Worm (Caenorhabditis elegans): ENCODE results near the gene drp-1.

Gene drp-1

ce11 chrIV:5561059-5561458, 22.8 kb downstream of the drp-1 start:
- TF ChIP-seq ztf-7 (tag; optimal IDR thresholded peaks at IDR 0.05), result no peak
- peak; percentile 28 for TF ChIP-seq dpl-1 (GFP tag; optimal IDR thresholded peaks at IDR 0.05)

DNA sequence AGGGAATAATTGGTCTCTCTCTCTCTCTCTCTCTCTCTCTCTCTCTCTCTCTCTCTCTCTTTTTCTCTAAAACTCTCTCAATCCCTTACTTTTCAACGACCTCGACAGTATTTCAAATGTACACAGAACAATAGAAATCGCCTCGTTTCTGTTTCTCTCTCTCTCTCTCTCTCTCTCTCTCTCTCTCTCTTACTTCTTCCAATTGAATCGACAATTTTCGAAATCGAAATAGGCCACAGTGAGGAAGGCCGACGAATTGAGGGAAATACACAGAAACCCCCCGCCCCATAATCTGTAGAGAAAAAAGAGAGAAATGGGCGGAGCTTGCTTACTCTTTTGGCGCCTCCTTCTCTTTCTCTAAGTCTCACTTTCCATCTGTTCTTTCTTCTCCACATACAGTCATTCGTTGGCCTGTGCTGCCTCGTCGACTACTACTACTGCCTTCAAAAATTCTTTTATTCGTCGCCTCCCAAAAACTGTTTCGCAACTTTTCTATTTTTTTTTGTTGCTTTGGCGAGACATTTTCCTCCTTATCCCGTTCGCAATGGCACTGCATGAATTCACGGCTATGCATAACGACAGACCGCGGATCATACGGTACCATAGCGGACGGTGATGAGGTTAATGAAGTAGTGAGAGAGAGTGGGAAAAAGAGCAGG, 23.3 kb downstream of the drp-1 start:
- no peak for TF ChIP-seq vab-7 (GFP tag; IDR thresholded peaks at IDR 0.05)
- TF ChIP-seq mep-1 (tag; optimal IDR thresholded peaks at IDR 0.05), result peak; percentile 51
- peak; percentile 68 for TF ChIP-seq nhr-25 (tag; optimal IDR thresholded peaks at IDR 0.05; ENCODE audit: borderline replicate concordance, insufficient read depth)
- no peak for TF ChIP-seq daf-8 (GFP tag; IDR thresholded peaks at IDR 0.05)
- no peak for TF ChIP-seq snpc-4 (tag; optimal IDR thresholded peaks at IDR 0.05)
- peak in 1 of 2 experiments; percentile 19 for TF ChIP-seq lsy-2 (tag; optimal IDR thresholded peaks at IDR 0.05)
- TF ChIP-seq mdl-1 (tag; optimal IDR thresholded peaks at IDR 0.05), result no peak
- TF ChIP-seq ama-1 (optimal IDR thresholded peaks at IDR 0.05), result peak; percentile 68
- TF ChIP-seq Y105C5A.15 (GFP tag; IDR thresholded peaks at IDR 0.05), result no peak
- no peak for TF ChIP-seq nhr-48 (tag; optimal IDR thresholded peaks at IDR 0.05)
- no peak for TF ChIP-seq tag-97 (GFP tag; IDR thresholded peaks at IDR 0.05)
- TF ChIP-seq F37D6.2 (tag; optimal IDR thresholded peaks at IDR 0.05), result no peak
- TF ChIP-seq F10B5.3 (tag; optimal IDR thresholded peaks at IDR 0.05), result no peak
- TF ChIP-seq aly-2 (tag; optimal IDR thresholded peaks at IDR 0.05), result no peak
- no peak for TF ChIP-seq sdz-12 (GFP tag; optimal IDR thresholded peaks at IDR 0.05)
- no peak for TF ChIP-seq jun-1 (tag; optimal IDR thresholded peaks at IDR 0.05)
- no peak for TF ChIP-seq unc-130 (GFP tag; optimal IDR thresholded peaks at IDR 0.05)
- no peak for TF ChIP-seq lin-29 (GFP tag; IDR thresholded peaks at IDR 0.05)

ce11 chrIV:5563280-5563679, 25.0 kb downstream of the drp-1 start:
- TF ChIP-seq aly-2 (tag; optimal IDR thresholded peaks at IDR 0.05) (no peak), ceh-62 (tag; optimal IDR thresholded peaks at IDR 0.05) (no peak), nhr-10 (tag; optimal IDR thresholded peaks at IDR 0.05) (no peak), unc-62 (GFP tag; optimal IDR thresholded peaks at IDR 0.05 in 1 of 2) (peak in 1 of 2 experiments; percentile 4), unc-62 (tag; optimal IDR thresholded peaks at IDR 0.05) (no peak), nhr-25 (tag; optimal IDR thresholded peaks at IDR 0.05; ENCODE audit: borderline replicate concordance, insufficient read depth) (peak; percentile 75), D1046.2 (GFP tag; IDR thresholded peaks at IDR 0.05) (no peak), snpc-4 (tag; optimal IDR thresholded peaks at IDR 0.05) (no peak), dpl-1 (GFP tag; optimal IDR thresholded peaks at IDR 0.05) (no peak)

ce11 chrIV:5564293-5564692, 26.0 kb downstream of the drp-1 start:
- TF ChIP-seq zfp-3 (GFP tag; conservative IDR thresholded peaks at IDR 0.05) (no peak), T20F7.1 (GFP tag; optimal IDR thresholded peaks at IDR 0.05) (no peak), nhr-48 (tag; optimal IDR thresholded peaks at IDR 0.05) (no peak), unc-62 (GFP tag; optimal IDR thresholded peaks at IDR 0.05 in 1 of 2) (peak in 1 of 2 experiments; percentile 16), unc-62 (tag; optimal IDR thresholded peaks at IDR 0.05) (no peak)

ce11 chrIV:5565105-5565504, 26.8 kb downstream of the drp-1 start:
- no peak for TF ChIP-seq mdl-1 (tag; optimal IDR thresholded peaks at IDR 0.05)
- TF ChIP-seq nhr-6 (tag; optimal IDR thresholded peaks at IDR 0.05), result peak; percentile 11

DNA sequence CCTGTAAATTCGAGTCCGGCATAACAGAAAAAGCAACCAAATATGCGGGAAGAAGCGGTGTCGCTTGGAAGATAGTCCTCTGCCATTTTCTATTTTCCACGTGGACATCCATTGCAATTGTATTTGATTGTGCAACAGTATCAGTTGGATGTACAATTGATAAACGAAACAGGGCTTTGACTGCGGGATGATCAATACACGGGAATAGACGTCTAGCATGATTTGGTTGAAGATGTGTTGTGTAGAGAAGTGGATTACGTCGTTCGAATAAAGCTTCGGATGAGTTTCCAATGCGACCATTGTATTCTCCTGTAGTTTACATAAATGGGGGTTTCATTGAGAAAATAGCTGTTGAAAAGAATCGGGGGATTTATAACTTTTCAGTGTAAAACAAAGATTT, 34.4 kb downstream of the drp-1 start:
- TF ChIP-seq unc-62 (GFP tag; optimal IDR thresholded peaks at IDR 0.05 in 1 of 2) (peak in 1 of 2 experiments; percentile 93), unc-62 (tag; optimal IDR thresholded peaks at IDR 0.05) (no peak), ces-1 (GFP tag; optimal IDR thresholded peaks at IDR 0.05) (no peak)

ce11 chrIV:5574033-5574432, 35.7 kb downstream of the drp-1 start, which contains the start of gene T12E12.6:
T12E12.6 (minus strand) TSS chrIV:5574133.
- TF ChIP-seq ceh-20 (GFP tag; IDR thresholded peaks at IDR 0.05), result no peak
- no peak for TF ChIP-seq vab-7 (GFP tag; IDR thresholded peaks at IDR 0.05)
- TF ChIP-seq nhr-76 (tag; optimal IDR thresholded peaks at IDR 0.05), result no peak
- no peak for TF ChIP-seq lsy-2 (tag; optimal IDR thresholded peaks at IDR 0.05)
- no peak for TF ChIP-seq lin-15B (tag; optimal IDR thresholded peaks at IDR 0.05)
- no peak for TF ChIP-seq jun-1 (tag; optimal IDR thresholded peaks at IDR 0.05)
- TF ChIP-seq dve-1 (tag; optimal IDR thresholded peaks at IDR 0.05; ENCODE audit: insufficient read depth), result no peak
- TF ChIP-seq hlh-11 (tag; optimal IDR thresholded peaks at IDR 0.05), result no peak
- no peak for TF ChIP-seq zip-11 (GFP tag; IDR thresholded peaks at IDR 0.05)
